Worm (Caenorhabditis elegans) whole organism, L4/young adult: ENCODE measurements around the gene T08D10.4.

Source experiments
- W03F9.2 ChIP-seq: fragments of 150-350 bp; optimal IDR thresholded peaks from 2 replicates; lab custom pipeline; 2014; ENCODE audit warnings: missing biosample characterization, missing genetic modification characterization
- dao-5 ChIP-seq: sonication (generic microtip); optimal IDR thresholded peaks from 2 replicates; lab custom pipeline; 2016; ENCODE audit warnings: missing genotype, missing genetic modification characterization, moderate library complexity, missing compliant biosample characterization
- him-1 ChIP-seq: sonication (generic microtip); optimal IDR thresholded peaks from 2 replicates; lab custom pipeline; 2016; ENCODE audit warnings: missing genotype, missing genetic modification reagents, missing genetic modification characterization, missing compliant biosample characterization

- no peak for TF ChIP-seq him-1 (tag; lab: Kevin White, UChicago)
- no peak for TF ChIP-seq dao-5
- TF ChIP-seq W03F9.2, result no peak
These were observed 21.5 kb upstream of the T08D10.4 start, which contains the start of gene set-6 for ce11 chrX:11974629-11975085.
